Fruit fly (Drosophila melanogaster): ENCODE data around the gene CG11147.

The CG11147 gene

dm6 chr2L:5781181-5781580, 40.1 kb upstream of the CG11147 start (continued):
- TF ChIP-seq CG16779 (tag; optimal IDR thresholded peaks at IDR 0.05) (no peak), CG11902 (GFP tag; optimal IDR thresholded peaks at IDR 0.05) (no peak), esn (GFP tag; optimal IDR thresholded peaks at IDR 0.05) (no peak), Lpt (GFP tag; optimal IDR thresholded peaks at IDR 0.05) (no peak), Hr4 (GFP tag; optimal IDR thresholded peaks at IDR 0.05) (no peak), net (GFP tag; optimal IDR thresholded peaks at IDR 0.05) (no peak), CG3919 (GFP tag; optimal IDR thresholded peaks at IDR 0.05) (peak; percentile 44), fd85E (GFP tag; optimal IDR thresholded peaks at IDR 0.05) (no peak), OdsH (GFP tag; optimal IDR thresholded peaks at IDR 0.05) (peak; percentile 31), CG31627 (GFP tag; optimal IDR thresholded peaks at IDR 0.05) (no peak), CG6163 (GFP tag; IDR thresholded peaks at IDR 0.05) (peak; percentile 10; the same call in 1 of the 3 replicates), CG6276 (GFP tag; optimal IDR thresholded peaks at IDR 0.05) (no peak), CG6854 (GFP tag; optimal IDR thresholded peaks at IDR 0.05) (no peak), CG8632 (GFP tag; optimal IDR thresholded peaks at IDR 0.05) (no peak), CG3032 (tag; optimal IDR thresholded peaks at IDR 0.05) (no peak), ss (GFP tag; optimal IDR thresholded peaks at IDR 0.05) (no peak), Eip93F (GFP tag; optimal IDR thresholded peaks at IDR 0.05) (no peak), Hr39 (GFP tag; optimal IDR thresholded peaks at IDR 0.05) (no peak), Sox102F (GFP tag; optimal IDR thresholded peaks at IDR 0.05) (no peak), Met (GFP tag; optimal IDR thresholded peaks at IDR 0.05) (no peak), Sox14 (GFP tag; optimal IDR thresholded peaks at IDR 0.05) (peak; percentile 19), CG7368 (GFP tag; optimal IDR thresholded peaks at IDR 0.05) (no peak), CG11294 (GFP tag; IDR thresholded peaks at IDR 0.05) (no peak), acj6 (GFP tag; optimal IDR thresholded peaks at IDR 0.05) (peak; percentile 19), CG15336 (GFP tag; IDR thresholded peaks at IDR 0.05) (no peak), salr (GFP tag; optimal IDR thresholded peaks at IDR 0.05) (no peak), Gug (GFP tag; IDR thresholded peaks at IDR 0.05) (no peak), CG6792 (GFP tag; optimal IDR thresholded peaks at IDR 0.05) (no peak), CG34406 (GFP tag; optimal IDR thresholded peaks at IDR 0.05) (no peak), CG32006 (GFP tag; optimal IDR thresholded peaks at IDR 0.05) (peak; percentile 37), Hr38 (GFP tag; optimal IDR thresholded peaks at IDR 0.05) (no peak), lz (GFP tag; optimal IDR thresholded peaks at IDR 0.05) (no peak), vri (GFP tag; optimal IDR thresholded peaks at IDR 0.05) (no peak), fkh (GFP tag; optimal IDR thresholded peaks at IDR 0.05) (no peak)

dm6 chr2L:5780703-5781102, 39.7 kb upstream of the CG11147 start:
- TF ChIP-seq Sox14 (GFP tag; optimal IDR thresholded peaks at IDR 0.05), result no peak
- TF ChIP-seq eg (GFP tag; IDR thresholded peaks at IDR 0.05), result no peak
- no peak for TF ChIP-seq net (GFP tag; optimal IDR thresholded peaks at IDR 0.05)
- TF ChIP-seq Sox102F (GFP tag; optimal IDR thresholded peaks at IDR 0.05), result no peak
- TF ChIP-seq Met (GFP tag; optimal IDR thresholded peaks at IDR 0.05), result no peak
- TF ChIP-seq CG3919 (GFP tag; optimal IDR thresholded peaks at IDR 0.05), result no peak
- TF ChIP-seq CG9139 (GFP tag; optimal IDR thresholded peaks at IDR 0.05), result no peak
- TF ChIP-seq Hr4 (GFP tag; optimal IDR thresholded peaks at IDR 0.05), result no peak
- TF ChIP-seq vri (GFP tag; optimal IDR thresholded peaks at IDR 0.05), result no peak
- TF ChIP-seq CG6808 (GFP tag; optimal IDR thresholded peaks at IDR 0.05), result no peak
- no peak for TF ChIP-seq CG6163 (GFP tag; IDR thresholded peaks at IDR 0.05)
- no peak for TF ChIP-seq Smox (GFP tag; optimal IDR thresholded peaks at IDR 0.05)

dm6 chr2L:5778157-5778556, 37.1 kb upstream of the CG11147 start:
- TF ChIP-seq Gug (GFP tag; IDR thresholded peaks at IDR 0.05), result no peak
- peak; percentile 23 for TF ChIP-seq Sox14 (GFP tag; optimal IDR thresholded peaks at IDR 0.05)
- no peak for TF ChIP-seq CG8319 (GFP tag; optimal IDR thresholded peaks at IDR 0.05)
- peak; percentile 20 for TF ChIP-seq acj6 (GFP tag; optimal IDR thresholded peaks at IDR 0.05)
- peak; percentile 37 for TF ChIP-seq cyc (GFP tag; optimal IDR thresholded peaks at IDR 0.05)
- TF ChIP-seq fd85E (GFP tag; optimal IDR thresholded peaks at IDR 0.05), result no peak
- peak; percentile 27 for TF ChIP-seq Ets96B (tag; optimal IDR thresholded peaks at IDR 0.05)
- TF ChIP-seq ss (GFP tag; optimal IDR thresholded peaks at IDR 0.05), result peak in 1 of 2 experiments; percentile 29
- TF ChIP-seq CG1621 (tag; optimal IDR thresholded peaks at IDR 0.05), result peak; percentile 6
- no peak for TF ChIP-seq CG6854 (GFP tag; optimal IDR thresholded peaks at IDR 0.05)
- TF ChIP-seq CG11762 (GFP tag; optimal IDR thresholded peaks at IDR 0.05; ENCODE audit: insufficient read depth), result no peak
- peak; percentile 12 for TF ChIP-seq spab (GFP tag; optimal IDR thresholded peaks at IDR 0.05)
- TF ChIP-seq lz (GFP tag; optimal IDR thresholded peaks at IDR 0.05), result peak; percentile 7
- no peak for TF ChIP-seq CG6808 (GFP tag; optimal IDR thresholded peaks at IDR 0.05)
- TF ChIP-seq Hr39 (GFP tag; optimal IDR thresholded peaks at IDR 0.05), result peak; percentile 32
- TF ChIP-seq fkh (GFP tag; optimal IDR thresholded peaks at IDR 0.05), result no peak
- no peak for TF ChIP-seq CG11294 (GFP tag; IDR thresholded peaks at IDR 0.05)
- peak; percentile 41 for TF ChIP-seq achi (GFP tag; optimal IDR thresholded peaks at IDR 0.05)
- peak; percentile 60 for TF ChIP-seq Eip78C (GFP tag)
- no peak for TF ChIP-seq fd59A (GFP tag; optimal IDR thresholded peaks at IDR 0.05)
- TF ChIP-seq CG7368 (GFP tag; optimal IDR thresholded peaks at IDR 0.05), result no peak
- TF ChIP-seq CG10669 (GFP tag; optimal IDR thresholded peaks at IDR 0.05), result peak; percentile 41
- peak; percentile 14 for TF ChIP-seq CG31627 (GFP tag; optimal IDR thresholded peaks at IDR 0.05)
